Fruit fly (Drosophila melanogaster) whole organism, embryonic: ENCODE measurements around the gene Vps13D.

Experiments
- CG1024 ChIP-seq: fragments of 200-800 bp; sonication (Bioruptor generic); IDR thresholded peaks from 2 replicates; pipeline ENCODE4 v1.3.6; 2022; ENCODE audit warnings: missing biosample characterization, missing genetic modification characterization
- CG15269 ChIP-seq: fragments of 200-800 bp; sonication (Bioruptor generic); optimal IDR thresholded peaks from 2 replicates; lab custom pipeline; 2018; ENCODE audit warnings: missing biosample characterization, mild to moderate bottlenecking, missing genetic modification characterization, moderate library complexity
- Fer3 ChIP-seq: fragments of 200-800 bp; sonication (Bioruptor generic); optimal IDR thresholded peaks from 2 replicates; lab custom pipeline; 2018; ENCODE audit warnings: missing biosample characterization, mild to moderate bottlenecking, missing genetic modification characterization, moderate library complexity
- Hmr ChIP-seq: fragments of 200-800 bp; sonication (Bioruptor generic); optimal IDR thresholded peaks from 3 replicates; lab custom pipeline; 2017; ENCODE audit warnings: mild to moderate bottlenecking, missing biosample characterization, missing genetic modification reagents, missing genetic modification characterization
- fu2 ChIP-seq: fragments of 200-800 bp; sonication (Bioruptor generic); optimal IDR thresholded peaks from 2 replicates; lab custom pipeline; 2016; ENCODE audit warnings: missing biosample characterization, missing genetic modification characterization
- kah ChIP-seq: fragments of 200-800 bp; sonication (Bioruptor generic); optimal IDR thresholded peaks from 2 replicates; lab custom pipeline; 2018; ENCODE audit warnings: missing biosample characterization, mild to moderate bottlenecking, missing genetic modification characterization

DNA sequence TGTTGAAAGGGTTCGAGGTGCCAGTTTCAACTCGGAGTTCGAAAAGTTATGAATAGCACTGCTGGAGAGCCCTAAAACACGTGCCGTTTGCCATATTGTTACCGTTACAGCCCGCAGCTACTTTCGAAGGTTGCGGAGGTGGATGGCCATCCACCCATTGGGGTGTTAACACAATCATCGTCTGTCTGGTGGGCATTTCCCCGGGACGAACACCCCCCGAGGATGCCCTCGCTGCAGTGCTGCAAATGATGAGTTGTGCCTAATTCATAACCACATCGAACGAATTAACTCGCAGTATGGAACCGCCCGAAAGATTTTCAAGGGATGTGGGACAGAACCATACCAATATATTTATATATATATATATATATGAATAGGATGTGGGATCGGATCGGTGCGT is 27.6 kb upstream of the Vps13D start:
- TF ChIP-seq kah (GFP tag; lab: Kevin White, UChicago) (no peak), CG15269 (tag; lab: Kevin White, UChicago) (no peak), fu2 (GFP tag; lab: Kevin White, UChicago) (no peak), Fer3 (tag; lab: Kevin White, UChicago) (no peak), CG1024 (no peak), Hmr (no peak)
